Fruit fly (Drosophila melanogaster) whole organism, embryonic: ENCODE measurements around the gene Vsp37A.

ENCODE experiments used
- Adf1 ChIP-seq: fragments of 200-800 bp; sonication (Bioruptor generic); IDR thresholded peaks from 2 replicates; pipeline ENCODE4 v1.3.6; 2022; ENCODE audit warnings: missing biosample characterization, missing genetic modification characterization
- B-H2 ChIP-seq: fragments of 200-800 bp; sonication (Bioruptor generic); optimal IDR thresholded peaks from 2 replicates; lab custom pipeline; 2018; ENCODE audit warnings: missing biosample characterization, mild to moderate bottlenecking, missing genetic modification characterization
- CG10321 ChIP-seq: fragments of 200-800 bp; sonication (Bioruptor generic); IDR thresholded peaks from 2 replicates; pipeline ENCODE4 v1.3.6; 2022; ENCODE audit warnings: missing biosample characterization, missing genetic modification characterization
- CG11093 ChIP-seq: fragments of 200-800 bp; sonication (Bioruptor generic); IDR thresholded peaks from 3 replicates; pipeline ENCODE4 v1.3.6; 2022; ENCODE audit warnings: missing biosample characterization, missing genetic modification characterization
- CG12155 ChIP-seq: fragments of 200-800 bp; sonication (Bioruptor generic); optimal IDR thresholded peaks from 3 replicates; lab custom pipeline; 2016; ENCODE audit warnings: missing biosample characterization, missing genetic modification characterization
- CG12391 ChIP-seq: fragments of 200-800 bp; sonication (Bioruptor generic); optimal IDR thresholded peaks from 3 replicates; lab custom pipeline; 2018; ENCODE audit warnings: missing biosample characterization, mild to moderate bottlenecking, missing genetic modification characterization, moderate library complexity
- CG13894 ChIP-seq: fragments of 200-800 bp; sonication (Bioruptor generic); optimal IDR thresholded peaks from 3 replicates; lab custom pipeline; 2018; ENCODE audit warnings: missing biosample characterization, mild to moderate bottlenecking, missing genetic modification characterization, moderate library complexity
- CG15601 ChIP-seq: fragments of 200-800 bp; sonication (Bioruptor generic); optimal IDR thresholded peaks from 3 replicates; lab custom pipeline; 2019; ENCODE audit warnings: missing biosample characterization, mild to moderate bottlenecking, missing genetic modification characterization, moderate library complexity
- CG17385 ChIP-seq: fragments of 200-800 bp; sonication (Bioruptor generic); optimal IDR thresholded peaks from 3 replicates; lab custom pipeline; 2018; ENCODE audit warnings: missing biosample characterization, mild to moderate bottlenecking, missing genetic modification characterization
- CG17568 ChIP-seq: fragments of 200-800 bp; sonication (Bioruptor generic); optimal IDR thresholded peaks from 2 replicates; lab custom pipeline; 2018; ENCODE audit warnings: missing biosample characterization, mild to moderate bottlenecking, missing genetic modification characterization, moderate library complexity
- CG17829 ChIP-seq: fragments of 200-800 bp; optimal IDR thresholded peaks from 2 replicates; lab custom pipeline; 2019; ENCODE audit warnings: missing biosample characterization, mild to moderate bottlenecking, missing genetic modification characterization, moderate library complexity
- CG1832 ChIP-seq: fragments of 200-800 bp; sonication (Bioruptor generic); optimal IDR thresholded peaks from 2 replicates; lab custom pipeline; 2017; ENCODE audit warnings: missing biosample characterization, mild to moderate bottlenecking, missing genetic modification characterization, inconsistent platforms
- CG2712 ChIP-seq: fragments of 200-800 bp; optimal IDR thresholded peaks from 3 replicates; lab custom pipeline; 2019; ENCODE audit warnings: missing biosample characterization, mild to moderate bottlenecking, missing genetic modification characterization, moderate library complexity
- CG5245 ChIP-seq: fragments of 200-800 bp; sonication (Bioruptor generic); optimal IDR thresholded peaks from 3 replicates; lab custom pipeline; 2016; ENCODE audit warnings: missing biosample characterization, missing genetic modification characterization
- CG7372 ChIP-seq: fragments of 200-800 bp; sonication (Bioruptor generic); IDR thresholded peaks from 2 replicates; pipeline ENCODE4 v1.3.6; 2022; ENCODE audit warnings: missing biosample characterization, missing genetic modification characterization
- CG8478 ChIP-seq: fragments of >200 bp; optimal IDR thresholded peaks from 2 replicates; lab custom pipeline; 2018
- D ChIP-seq, 2 experiments: fragments of 200-800 bp in 1 of 2; fragments of >200 bp in 1 of 2; sonication (Bioruptor generic) in 1 of 2; optimal IDR thresholded peaks; 2 replicates in 1 of 2; 3 replicates in 1 of 2; lab custom pipeline; 2017; ENCODE audit warnings: mild to moderate bottlenecking in 1 of 2, missing biosample characterization in 1 of 2, missing genetic modification characterization in 1 of 2, missing genetic modification reagents in 1 of 2
- D19A ChIP-seq: fragments of 200-800 bp; optimal IDR thresholded peaks from 3 replicates; lab custom pipeline; 2019; ENCODE audit warnings: missing biosample characterization, mild to moderate bottlenecking, missing genetic modification characterization, moderate library complexity
- D19B ChIP-seq: fragments of 200-800 bp; sonication (Bioruptor generic); optimal IDR thresholded peaks from 2 replicates; lab custom pipeline; 2017; ENCODE audit warnings: missing biosample characterization, mild to moderate bottlenecking, missing genetic modification characterization
- Fer3 ChIP-seq: fragments of 200-800 bp; sonication (Bioruptor generic); optimal IDR thresholded peaks from 2 replicates; lab custom pipeline; 2018; ENCODE audit warnings: missing biosample characterization, mild to moderate bottlenecking, missing genetic modification characterization, moderate library complexity
- H2.0 ChIP-seq: fragments of 200-800 bp; sonication (Bioruptor generic); IDR thresholded peaks from 2 replicates; pipeline ENCODE4 v1.3.6; 2022; ENCODE audit warnings: missing biosample characterization, missing genetic modification characterization
- HmgD ChIP-seq: fragments of 200-800 bp; sonication (Bioruptor generic); optimal IDR thresholded peaks from 3 replicates; lab custom pipeline; 2016; ENCODE audit warnings: missing biosample characterization, missing genetic modification characterization
- Hmr ChIP-seq: fragments of 200-800 bp; sonication (Bioruptor generic); optimal IDR thresholded peaks from 3 replicates; lab custom pipeline; 2017; ENCODE audit warnings: mild to moderate bottlenecking, missing biosample characterization, missing genetic modification reagents, missing genetic modification characterization
- Hsf ChIP-seq: fragments of 200-800 bp; sonication (Bioruptor generic); optimal IDR thresholded peaks from 3 replicates; lab custom pipeline; 2016; ENCODE audit warnings: missing biosample characterization, missing genetic modification characterization
- Jarid2 ChIP-seq: fragments of 200-800 bp; sonication (Bioruptor generic); optimal IDR thresholded peaks from 3 replicates; lab custom pipeline; 2017; ENCODE audit warnings: mild to moderate bottlenecking, missing biosample characterization, missing genetic modification reagents, missing genetic modification characterization
- Med ChIP-seq: fragments of 200-800 bp; sonication (Bioruptor generic); peaks from one replicate; lab custom pipeline; 2016; ENCODE audit warnings: missing biosample characterization, missing genetic modification characterization, mild to moderate bottlenecking, inconsistent platforms, moderate library complexity
- NC2β ChIP-seq: fragments of 200-800 bp; sonication (Bioruptor generic); optimal IDR thresholded peaks from 2 replicates; lab custom pipeline; 2016; ENCODE audit warnings: missing biosample characterization, missing genetic modification characterization
- NK7.1 ChIP-seq: fragments of 200-800 bp; sonication (Bioruptor generic); optimal IDR thresholded peaks from 3 replicates; lab custom pipeline; 2016; ENCODE audit warnings: missing biosample characterization, missing genetic modification characterization
- Nf-YA ChIP-seq: fragments of 200-800 bp; sonication (Bioruptor generic); IDR thresholded peaks from 2 replicates; pipeline ENCODE4 v1.3.6; 2022; ENCODE audit warnings: missing biosample characterization, missing genetic modification characterization
- Nf-YB ChIP-seq: fragments of 200-800 bp; sonication (Bioruptor generic); optimal IDR thresholded peaks from 3 replicates; lab custom pipeline; 2019; ENCODE audit warnings: missing biosample characterization, mild to moderate bottlenecking, missing genetic modification characterization, moderate library complexity
- PHDP ChIP-seq: fragments of 200-800 bp; sonication (Bioruptor generic); optimal IDR thresholded peaks from 3 replicates; lab custom pipeline; 2018; ENCODE audit warnings: missing biosample characterization, mild to moderate bottlenecking, missing genetic modification characterization, moderate library complexity
- Six4 ChIP-seq: fragments of 200-800 bp; sonication (Bioruptor generic); optimal IDR thresholded peaks from 2 replicates; lab custom pipeline; 2016; ENCODE audit warnings: missing biosample characterization, missing genetic modification characterization
- Taf1 ChIP-seq: fragments of 200-800 bp; sonication (Bioruptor generic); IDR thresholded peaks from 2 replicates; pipeline ENCODE4 v1.3.6; 2022; ENCODE audit warnings: missing biosample characterization, missing genetic modification characterization
- Trl ChIP-seq, 3 experiments: fragments of >200 bp in 2 of 3; fragments of 200-800 bp in 1 of 3; sonication (Bioruptor generic) in 1 of 3; optimal IDR thresholded peaks; 2 replicates in 1 of 3; 3 replicates in 2 of 3; lab custom pipeline; 2016 to 2017; ENCODE audit warnings: missing biosample characterization in 1 of 3, missing genetic modification characterization in 1 of 3
- aop ChIP-seq: fragments of 200-800 bp; sonication (Bioruptor generic); IDR thresholded peaks from 2 replicates; pipeline ENCODE4 v1.3.6; 2022; ENCODE audit warnings: missing biosample characterization, missing genetic modification characterization
- ara ChIP-seq: fragments of 200-800 bp; sonication (Bioruptor generic); IDR thresholded peaks from 2 replicates; pipeline ENCODE4 v1.3.6; 2022; ENCODE audit warnings: missing biosample characterization, missing genetic modification characterization
- crp ChIP-seq, 2 experiments: fragments of 200-800 bp; sonication (Bioruptor generic); optimal IDR thresholded peaks; 2 replicates in 1 of 2; 3 replicates in 1 of 2; lab custom pipeline; 2017; ENCODE audit warnings: missing biosample characterization in 2 of 2, missing genetic modification characterization in 2 of 2, mild to moderate bottlenecking in 1 of 2, moderate library complexity in 1 of 2
- eve ChIP-seq, 2 experiments: fragments of >200 bp; optimal IDR thresholded peaks; 2 replicates each; lab custom pipeline; 2017; ENCODE audit warnings: missing biosample characterization in 2 of 2, missing genetic modification characterization in 2 of 2
- fu2 ChIP-seq: fragments of 200-800 bp; sonication (Bioruptor generic); optimal IDR thresholded peaks from 2 replicates; lab custom pipeline; 2016; ENCODE audit warnings: missing biosample characterization, missing genetic modification characterization
- gsb-n ChIP-seq: fragments of 200-800 bp; sonication (Bioruptor generic); optimal IDR thresholded peaks from 3 replicates; lab custom pipeline; 2018; ENCODE audit warnings: missing biosample characterization, mild to moderate bottlenecking, missing genetic modification characterization
- pum ChIP-seq: fragments of 200-800 bp; sonication (Bioruptor generic); optimal IDR thresholded peaks from 2 replicates; lab custom pipeline; 2016; ENCODE audit warnings: missing biosample characterization, missing genetic modification characterization
- row ChIP-seq: fragments of 200-800 bp; sonication (Bioruptor generic); IDR thresholded peaks from 3 replicates; pipeline ENCODE4 v1.3.6; 2022; ENCODE audit warnings: missing biosample characterization, missing genetic modification characterization
- scrt ChIP-seq: fragments of 200-800 bp; sonication (Bioruptor generic); optimal IDR thresholded peaks from 2 replicates; lab custom pipeline; 2018; ENCODE audit warnings: missing biosample characterization, mild to moderate bottlenecking, missing genetic modification characterization, moderate library complexity
- sima ChIP-seq: fragments of 200-800 bp; sonication (Bioruptor generic); optimal IDR thresholded peaks from 2 replicates; lab custom pipeline; 2016; ENCODE audit warnings: missing biosample characterization, missing genetic modification characterization
- twi ChIP-seq: fragments of 200-800 bp; optimal IDR thresholded peaks from 2 replicates; lab custom pipeline; 2019; ENCODE audit warnings: missing biosample characterization, mild to moderate bottlenecking, missing genetic modification characterization, moderate library complexity
- vnd ChIP-seq: fragments of 200-800 bp; sonication (Bioruptor generic); IDR thresholded peaks from 3 replicates; pipeline ENCODE4 v1.3.6; 2022; ENCODE audit warnings: missing biosample characterization, missing genetic modification characterization; ENCODE audit not compliant: partially characterized antibody
- z ChIP-seq: fragments of 200-800 bp; sonication (Bioruptor generic); IDR thresholded peaks from 3 replicates; pipeline ENCODE4 v1.3.6; 2022; ENCODE audit warnings: missing biosample characterization, missing genetic modification characterization
- zen ChIP-seq: fragments of 200-800 bp; sonication (Bioruptor generic); optimal IDR thresholded peaks from 3 replicates; lab custom pipeline; 2018; ENCODE audit warnings: missing biosample characterization, mild to moderate bottlenecking, missing genetic modification characterization, moderate library complexity
- zfh1 ChIP-seq: fragments of 200-800 bp; sonication (Bioruptor generic); IDR thresholded peaks from 3 replicates; pipeline ENCODE4 v1.3.6; 2022; ENCODE audit warnings: missing biosample characterization, missing genetic modification characterization

Vsp37A gene

dm6 chrX:588941-589340 is 32.4 kb upstream of the Vsp37A start (continued):
- peak; percentile 74 for TF ChIP-seq CG1832 (GFP tag; lab: Kevin White, UChicago)
- no peak for TF ChIP-seq CG5245 (GFP tag; lab: Kevin White, UChicago)
- TF ChIP-seq, all 482 proteins: peak for 12

dm6 chrX:590479-590878 is 30.9 kb upstream of the Vsp37A start:
- no peak for TF ChIP-seq aop (GFP tag; lab: Robert Waterston, UW)
- no peak for TF ChIP-seq CG12391
- TF ChIP-seq Hmr (GFP tag; lab: Kevin White, UChicago), result no peak
- peak; percentile 20 for TF ChIP-seq zen (tag; lab: Kevin White, UChicago)
- TF ChIP-seq CG1832 (GFP tag; lab: Kevin White, UChicago), result peak; percentile 86
- TF ChIP-seq scrt (GFP tag; lab: Kevin White, UChicago), result peak; percentile 82
- no peak for TF ChIP-seq row (GFP tag; lab: Robert Waterston, UW)
- no peak for TF ChIP-seq D19A (tag; lab: Kevin White, UChicago)
- TF ChIP-seq crp (GFP tag; optimal IDR thresholded peaks at IDR 0.05; lab: Kevin White, UChicago), result no peak
- no peak for TF ChIP-seq CG17568 (GFP tag; lab: Kevin White, UChicago)
- no peak for TF ChIP-seq Jarid2 (GFP tag; lab: Kevin White, UChicago)
- TF ChIP-seq Med (GFP tag; lab: Kevin White, UChicago), result no peak
- no peak for TF ChIP-seq sima (GFP tag; lab: Kevin White, UChicago)
- TF ChIP-seq CG15601 (tag; lab: Kevin White, UChicago), result no peak
- peak; percentile 58; the same call in 1 of the 2 replicates for TF ChIP-seq Adf1 (GFP tag; lab: Robert Waterston, UW)
- TF ChIP-seq NK7.1 (GFP tag; lab: Kevin White, UChicago), result no peak
- TF ChIP-seq CG17829 (tag; lab: Kevin White, UChicago), result no peak
- peak; percentile 84 for TF ChIP-seq CG8478 (lab: Kevin White, UChicago)
- no peak for TF ChIP-seq Hsf
- TF ChIP-seq vnd (GFP tag; lab: Robert Waterston, UW), result peak; percentile 82
- TF ChIP-seq ara, result no peak
- no peak for TF ChIP-seq HmgD (GFP tag; lab: Kevin White, UChicago)
- no peak for TF ChIP-seq eve (GFP tag; optimal IDR thresholded peaks at IDR 0.05; lab: Kevin White, UChicago)
- no peak for TF ChIP-seq pum (GFP tag; lab: Kevin White, UChicago)
- TF ChIP-seq zfh1 (GFP tag; lab: Robert Waterston, UW), result no peak
- peak in 1 of 2 experiments; percentile 50 for TF ChIP-seq Trl (optimal IDR thresholded peaks at IDR 0.05; lab: Kevin White, UChicago)
- TF ChIP-seq Trl (GFP tag; optimal IDR thresholded peaks at IDR 0.05; lab: Kevin White, UChicago), result no peak
- TF ChIP-seq D19B (GFP tag; lab: Kevin White, UChicago), result no peak
- no peak for TF ChIP-seq CG11093 (GFP tag; lab: Robert Waterston, UW)
- TF ChIP-seq CG7372 (GFP tag; lab: Robert Waterston, UW), result no peak
- no peak for TF ChIP-seq CG17385 (GFP tag; lab: Kevin White, UChicago)
- peak; percentile 13 for TF ChIP-seq twi
- TF ChIP-seq z, result peak; percentile 61
- TF ChIP-seq NC2β (GFP tag; lab: Kevin White, UChicago), result no peak
- no peak for TF ChIP-seq CG2712 (tag; lab: Kevin White, UChicago)
- TF ChIP-seq CG10321 (GFP tag; lab: Robert Waterston, UW), result peak; percentile 92
- no peak for TF ChIP-seq Six4 (GFP tag; lab: Kevin White, UChicago)
- TF ChIP-seq Taf1, result no peak
- no peak for TF ChIP-seq CG12155 (GFP tag; lab: Kevin White, UChicago)
- no peak for TF ChIP-seq PHDP (tag; lab: Kevin White, UChicago)
- peak; percentile 97 for TF ChIP-seq D (optimal IDR thresholded peaks at IDR 0.05; lab: Kevin White, UChicago)
- peak; percentile 38 for TF ChIP-seq D (GFP tag; optimal IDR thresholded peaks at IDR 0.05; lab: Kevin White, UChicago)
- no peak for TF ChIP-seq H2.0
- TF ChIP-seq Nf-YB, result peak; percentile 98
- TF ChIP-seq Fer3, result no peak
- no peak for TF ChIP-seq fu2 (GFP tag; lab: Kevin White, UChicago)
- no peak for TF ChIP-seq gsb-n (tag; lab: Kevin White, UChicago)
- TF ChIP-seq CG13894 (tag; lab: Kevin White, UChicago), result no peak
- peak; percentile 69 for TF ChIP-seq Nf-YA (GFP tag; lab: Robert Waterston, UW)
- no peak for TF ChIP-seq B-H2 (GFP tag; lab: Kevin White, UChicago)
